Worm (Caenorhabditis elegans) whole organism, L3 larva: ENCODE results near the gene srw-3.

Experiments
- R02D3.7 ChIP-seq: fragments of 150-350 bp; optimal IDR thresholded peaks from 2 replicates; lab custom pipeline; 2014; ENCODE audit warnings: missing biosample characterization, missing genetic modification characterization
- aly-2 ChIP-seq: fragments of 150-350 bp; optimal IDR thresholded peaks from 2 replicates; lab custom pipeline; 2014; ENCODE audit warnings: missing biosample characterization, missing genetic modification characterization
- ama-1 ChIP-seq: fragments of 150-350 bp; optimal IDR thresholded peaks from 2 replicates; lab custom pipeline; 2018
- elt-1 ChIP-seq: fragments of 150-350 bp; optimal IDR thresholded peaks from 2 replicates; lab custom pipeline; 2014; ENCODE audit warnings: missing biosample characterization, missing genetic modification characterization
- fkh-10 ChIP-seq: sonication (generic microtip); optimal IDR thresholded peaks from 2 replicates; lab custom pipeline; 2017; ENCODE audit warnings: missing biosample characterization, missing genetic modification reagents, missing genetic modification characterization
- nhr-11 ChIP-seq: fragments of 150-350 bp; optimal IDR thresholded peaks from 2 replicates; lab custom pipeline; 2014; ENCODE audit warnings: missing biosample characterization, missing genetic modification characterization
- nhr-12 ChIP-seq: fragments of 150-350 bp; optimal IDR thresholded peaks from 2 replicates; lab custom pipeline; 2014; ENCODE audit warnings: missing biosample characterization, missing genetic modification characterization
- nhr-237 ChIP-seq: fragments of 150-350 bp; optimal IDR thresholded peaks from 2 replicates; lab custom pipeline; 2014; ENCODE audit warnings: missing biosample characterization, missing genetic modification characterization
- nhr-77 ChIP-seq: fragments of 150-350 bp; optimal IDR thresholded peaks from 2 replicates; lab custom pipeline; 2014; ENCODE audit warnings: missing biosample characterization, missing genetic modification characterization
- pha-4 ChIP-seq: fragments of 150-350 bp; optimal IDR thresholded peaks from 2 replicates; lab custom pipeline; 2014; ENCODE audit warnings: missing biosample characterization, missing genetic modification reagents, missing genetic modification characterization
- pqm-1 ChIP-seq: fragments of 150-350 bp; optimal IDR thresholded peaks from 2 replicates; lab custom pipeline; 2017; ENCODE audit warnings: missing biosample characterization, missing genetic modification characterization, inconsistent platforms
- snpc-4 ChIP-seq: fragments of 150-350 bp; optimal IDR thresholded peaks from 2 replicates; lab custom pipeline; 2014; ENCODE audit warnings: missing biosample characterization, missing genetic modification characterization
- zag-1 ChIP-seq: fragments of 150-350 bp; optimal IDR thresholded peaks from 2 replicates; lab custom pipeline; 2014; ENCODE audit warnings: missing biosample characterization, missing genetic modification characterization
- ztf-11 ChIP-seq: fragments of 150-350 bp; optimal IDR thresholded peaks from 2 replicates; lab custom pipeline; 2014; ENCODE audit warnings: missing biosample characterization, missing genetic modification characterization

DNA sequence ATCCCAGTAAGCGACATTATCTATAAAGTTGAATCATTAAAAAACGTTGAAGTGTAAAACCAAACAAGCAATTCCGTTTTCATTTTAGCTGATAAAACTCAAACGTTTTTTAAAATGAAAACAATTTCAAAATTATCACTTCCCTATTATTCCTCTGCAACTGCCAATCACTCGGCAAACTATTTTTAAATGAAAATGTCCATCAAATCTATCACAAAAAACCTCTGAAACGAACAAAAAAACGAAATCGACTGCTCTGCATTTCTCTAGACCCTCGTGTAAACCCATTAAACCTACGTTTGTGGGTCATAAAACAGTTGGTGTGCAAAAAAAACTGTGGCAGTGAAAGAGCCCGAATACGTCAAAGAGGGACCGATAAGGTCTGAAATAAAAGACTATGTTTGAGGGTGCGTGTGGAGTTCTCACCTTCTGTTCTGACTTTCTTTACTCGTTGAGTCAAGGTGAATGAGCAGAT lies 37.1 kb downstream of the srw-3 start, which contains the start of gene fbxl-5:
- TF ChIP-seq snpc-4 (no peak), pha-4 (tag; lab: Kevin White, UChicago) (no peak), elt-1 (tag; lab: Kevin White, UChicago) (no peak), zag-1 (tag; lab: Kevin White, UChicago) (no peak), ama-1 (lab: Kevin White, UChicago) (no peak), nhr-12 (tag; lab: Kevin White, UChicago) (no peak), fkh-10 (GFP tag; lab: Kevin White, UChicago) (no peak), nhr-77 (tag; lab: Kevin White, UChicago) (no peak), nhr-11 (tag; lab: Kevin White, UChicago) (no peak), R02D3.7 (tag; lab: Kevin White, UChicago) (no peak), nhr-237 (tag; lab: Kevin White, UChicago) (no peak), pqm-1 (no peak), ztf-11 (no peak), aly-2 (tag; lab: Kevin White, UChicago) (no peak)
